Fruit fly (Drosophila melanogaster): ENCODE measurements around the gene CG13280.

The CG13280 gene

DNA sequence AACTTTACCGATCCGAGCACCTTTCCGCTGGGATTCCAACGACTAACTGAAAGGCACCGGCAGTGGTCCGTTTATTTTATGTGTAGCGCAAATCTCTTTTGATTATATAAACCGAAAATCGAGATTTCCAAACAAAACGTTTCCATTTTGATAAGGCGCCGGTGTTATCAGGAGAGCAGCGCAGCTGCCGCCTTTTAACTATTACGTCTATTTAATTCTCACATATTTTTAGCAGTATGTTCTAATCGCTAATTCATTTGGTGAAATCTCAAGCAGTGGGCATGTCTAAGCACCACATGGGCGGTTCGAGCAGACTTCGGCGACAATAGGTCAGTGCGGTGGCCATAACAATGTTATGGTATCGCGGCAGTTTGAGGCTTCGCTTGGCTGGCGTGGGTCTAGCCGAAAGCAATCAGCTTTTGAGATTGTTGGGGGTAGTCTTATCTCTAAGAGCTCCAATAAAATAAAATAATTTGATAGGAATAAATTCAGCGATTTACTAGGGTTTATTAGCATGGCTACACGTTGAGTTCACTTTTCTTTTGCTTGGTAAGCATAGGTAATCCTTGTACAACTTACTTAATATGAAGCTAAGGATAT lies 30.1 kb downstream of the CG13280 start, which contains the start of gene Cyt-b5-r:
TSS of gene Cyt-b5-r (minus strand) at position 51 of the 600 bp plus-strand sequence.
- TF ChIP-seq ttk (optimal IDR thresholded peaks at IDR 0.05) = no peak
- no peak for TF ChIP-seq h (optimal IDR thresholded peaks at IDR 0.05)
- TF ChIP-seq psq (optimal IDR thresholded peaks at IDR 0.05) = no peak
- TF ChIP-seq insv (optimal IDR thresholded peaks at IDR 0.05) = no peak
- TF ChIP-seq Sin3A (optimal IDR thresholded peaks at IDR 0.05) = no peak
- TF ChIP-seq Myc (optimal IDR thresholded peaks at IDR 0.05) = no peak

DNA sequence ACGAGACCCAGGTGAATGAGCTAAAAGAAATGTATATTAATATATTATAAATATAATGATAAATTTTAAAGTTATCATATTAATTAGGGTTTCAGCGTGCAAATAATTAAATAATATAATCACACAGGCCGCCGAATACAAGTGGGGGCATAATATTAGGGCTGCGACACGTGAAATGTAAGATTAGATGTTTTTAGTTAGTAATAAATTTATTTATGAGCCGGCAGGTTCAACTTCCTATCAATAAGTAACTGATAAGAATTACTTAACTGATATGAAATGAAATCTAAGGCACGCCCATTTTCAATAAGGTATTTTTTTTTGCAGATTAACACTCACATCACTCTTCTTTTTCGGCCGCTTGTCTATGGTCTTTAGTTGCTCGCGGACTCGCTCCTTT lies 31.0 kb downstream of the CG13280 start:
- TF ChIP-seq insv (optimal IDR thresholded peaks at IDR 0.05) (no peak), Sin3A (optimal IDR thresholded peaks at IDR 0.05) (no peak), Myc (optimal IDR thresholded peaks at IDR 0.05) (no peak), psq (optimal IDR thresholded peaks at IDR 0.05) (no peak), h (optimal IDR thresholded peaks at IDR 0.05) (no peak), ttk (optimal IDR thresholded peaks at IDR 0.05) (no peak)

dm6 chr2L:16788885-16789284 lies 32.0 kb downstream of the CG13280 start:
- TF ChIP-seq insv (optimal IDR thresholded peaks at IDR 0.05) (no peak), psq (optimal IDR thresholded peaks at IDR 0.05) (no peak), ttk (optimal IDR thresholded peaks at IDR 0.05) (no peak), Myc (optimal IDR thresholded peaks at IDR 0.05) (no peak), Sin3A (optimal IDR thresholded peaks at IDR 0.05) (no peak), h (optimal IDR thresholded peaks at IDR 0.05) (no peak)

- TF ChIP-seq Myc (optimal IDR thresholded peaks at IDR 0.05) = no peak
- TF ChIP-seq psq (optimal IDR thresholded peaks at IDR 0.05) = no peak
- no peak for TF ChIP-seq insv (optimal IDR thresholded peaks at IDR 0.05)
- no peak for TF ChIP-seq Sin3A (optimal IDR thresholded peaks at IDR 0.05)
- TF ChIP-seq ttk (optimal IDR thresholded peaks at IDR 0.05) = no peak
- no peak for TF ChIP-seq h (optimal IDR thresholded peaks at IDR 0.05)
These were observed 33.3 kb downstream of the CG13280 start for dm6 chr2L:16787548-16787947.

DNA sequence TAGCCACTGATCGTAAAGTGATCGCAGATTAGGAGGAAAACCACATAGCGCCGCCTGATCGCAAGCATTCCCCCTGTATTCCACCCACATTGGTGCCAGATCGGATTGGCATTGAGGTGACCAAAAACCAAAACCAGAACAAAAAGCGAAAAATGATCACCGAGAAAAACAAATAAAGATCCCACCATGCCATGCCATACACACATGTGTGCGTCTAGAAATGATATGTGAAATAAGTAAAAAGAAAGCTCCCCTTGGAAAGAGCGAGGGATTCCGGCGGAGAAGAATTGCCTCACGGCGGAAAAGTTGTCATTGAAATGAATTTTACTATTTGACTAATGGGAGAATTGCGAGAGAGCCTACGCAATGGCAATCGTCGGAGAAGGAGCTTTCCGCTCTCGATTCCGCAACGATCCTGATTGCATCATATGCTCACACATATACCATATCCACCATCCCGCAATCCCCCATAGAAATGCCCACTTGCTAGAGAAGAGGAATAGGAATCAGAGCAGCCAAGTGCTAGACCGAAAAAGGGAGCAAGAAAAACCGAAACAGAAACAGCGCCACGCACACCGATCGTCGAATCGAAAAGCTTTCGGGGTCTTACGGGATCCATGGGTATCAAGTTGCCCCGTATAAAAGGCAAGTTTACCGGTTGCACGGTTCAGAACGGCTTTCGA lies 54.7 kb downstream of the CG13280 start, which contains the start of gene Mhc:
TSS of gene Mhc (plus strand) at position 497 of the 683 bp plus-strand sequence.
- TF ChIP-seq h (optimal IDR thresholded peaks at IDR 0.05) = no peak
- TF ChIP-seq Sin3A (optimal IDR thresholded peaks at IDR 0.05) = no peak
- TF ChIP-seq ttk (optimal IDR thresholded peaks at IDR 0.05) = no peak

DNA sequence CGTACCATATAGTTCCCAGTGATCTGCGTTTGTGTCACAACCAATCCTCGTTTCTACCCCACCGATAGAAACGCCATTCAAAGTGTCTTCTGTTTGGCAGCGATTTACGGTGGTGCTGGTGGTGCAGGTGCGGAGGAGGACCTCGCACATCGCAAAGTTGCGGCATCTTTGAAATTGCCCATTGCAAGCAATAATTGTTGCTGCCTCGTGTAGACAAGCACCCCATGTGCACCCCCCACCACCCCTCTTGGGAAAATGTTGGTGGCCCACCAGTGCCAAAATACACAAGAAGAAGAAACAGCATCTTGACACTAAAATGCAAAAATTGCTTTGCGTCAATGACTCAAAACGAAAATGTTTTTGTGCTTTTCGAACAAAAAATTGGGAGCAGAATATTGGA lies 56.4 kb downstream of the CG13280 start:
- TF ChIP-seq insv (optimal IDR thresholded peaks at IDR 0.05) (no peak), ttk (optimal IDR thresholded peaks at IDR 0.05) (no peak)

dm6 chr2L:16761891-16762290 lies 59.0 kb downstream of the CG13280 start:
- TF ChIP-seq psq (optimal IDR thresholded peaks at IDR 0.05) = no peak
- TF ChIP-seq Myc (optimal IDR thresholded peaks at IDR 0.05) = no peak
- TF ChIP-seq h (optimal IDR thresholded peaks at IDR 0.05) = no peak
- TF ChIP-seq ttk (optimal IDR thresholded peaks at IDR 0.05) = no peak
- TF ChIP-seq Sin3A (optimal IDR thresholded peaks at IDR 0.05) = no peak
- TF ChIP-seq insv (optimal IDR thresholded peaks at IDR 0.05) = no peak

DNA sequence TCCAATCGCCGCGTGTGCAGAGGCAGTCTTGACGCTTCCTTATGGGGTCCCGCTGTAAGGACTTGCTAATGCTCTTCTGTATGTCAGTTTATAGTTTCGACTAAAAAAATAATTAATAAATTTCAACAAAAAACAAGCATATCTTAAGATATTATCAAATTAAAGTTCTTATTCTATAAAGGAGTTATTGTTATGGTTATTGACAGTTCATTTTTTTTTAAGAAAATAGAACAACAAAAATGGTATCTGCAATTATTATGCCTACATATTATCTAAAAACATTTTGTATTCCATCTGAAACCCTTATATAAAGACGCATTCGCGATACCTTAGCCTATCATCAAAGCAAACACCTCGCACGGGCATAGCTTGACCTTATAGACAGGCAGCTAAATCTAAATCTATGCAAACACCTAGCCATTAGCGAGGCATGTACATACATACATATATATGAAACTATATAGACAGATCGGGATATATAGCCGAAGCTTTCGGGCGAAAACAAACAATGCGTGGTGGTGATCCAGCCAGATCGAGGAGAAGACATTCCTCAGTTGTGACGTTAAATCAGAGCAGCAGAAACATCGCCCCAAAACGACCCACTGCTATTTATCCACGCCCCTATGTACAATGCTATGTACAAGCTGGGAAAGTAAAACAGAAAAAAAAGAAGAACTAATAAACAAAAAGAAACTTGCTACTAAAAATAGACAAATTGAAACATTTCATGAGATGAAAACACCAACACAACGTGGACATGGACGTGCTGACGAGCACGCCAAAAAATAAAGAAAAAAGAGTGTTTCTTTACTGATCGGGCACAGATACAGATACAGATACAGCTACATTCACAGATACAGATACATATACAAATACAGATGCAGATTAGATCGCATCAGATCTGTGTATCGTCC lies 60.1 kb downstream of the CG13280 start, which contains the start of gene ppk17:
TSS of gene ppk17 (minus strand) at position 51 of the 914 bp plus-strand sequence.
- TF ChIP-seq ttk (optimal IDR thresholded peaks at IDR 0.05) = no peak
- no peak for TF ChIP-seq Myc (optimal IDR thresholded peaks at IDR 0.05)
- TF ChIP-seq insv (optimal IDR thresholded peaks at IDR 0.05) = no peak
- TF ChIP-seq psq (optimal IDR thresholded peaks at IDR 0.05) = no peak
- no peak for TF ChIP-seq h (optimal IDR thresholded peaks at IDR 0.05)
- TF ChIP-seq Sin3A (optimal IDR thresholded peaks at IDR 0.05) = no peak

DNA sequence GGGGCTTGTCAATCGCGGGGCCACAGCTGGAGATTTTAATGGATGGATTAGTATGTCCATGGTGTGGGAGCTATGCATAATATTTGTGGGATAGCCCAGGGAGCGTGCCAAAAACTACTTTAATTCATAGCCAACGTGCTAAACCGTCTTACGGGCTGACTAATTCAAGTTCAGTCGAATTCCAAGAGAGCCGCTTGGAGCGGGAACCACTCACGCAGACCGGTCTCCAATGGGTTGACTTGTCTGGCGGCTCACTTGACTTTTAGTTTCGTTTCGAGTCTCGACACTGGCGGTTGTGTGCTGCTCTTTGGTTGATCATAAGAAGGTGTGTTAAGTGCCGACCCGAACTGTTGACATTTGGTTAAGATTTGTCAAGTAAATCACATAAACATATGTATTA lies 66.8 kb downstream of the CG13280 start, which contains the start of gene yellow-b:
TSS of gene yellow-b (plus strand) at position 263 of the 400 bp plus-strand sequence.
- no peak for TF ChIP-seq psq (optimal IDR thresholded peaks at IDR 0.05)
- TF ChIP-seq insv (optimal IDR thresholded peaks at IDR 0.05) = no peak
- no peak for TF ChIP-seq Sin3A (optimal IDR thresholded peaks at IDR 0.05)
- no peak for TF ChIP-seq h (optimal IDR thresholded peaks at IDR 0.05)
- no peak for TF ChIP-seq Myc (optimal IDR thresholded peaks at IDR 0.05)
- TF ChIP-seq ttk (optimal IDR thresholded peaks at IDR 0.05) = no peak

DNA sequence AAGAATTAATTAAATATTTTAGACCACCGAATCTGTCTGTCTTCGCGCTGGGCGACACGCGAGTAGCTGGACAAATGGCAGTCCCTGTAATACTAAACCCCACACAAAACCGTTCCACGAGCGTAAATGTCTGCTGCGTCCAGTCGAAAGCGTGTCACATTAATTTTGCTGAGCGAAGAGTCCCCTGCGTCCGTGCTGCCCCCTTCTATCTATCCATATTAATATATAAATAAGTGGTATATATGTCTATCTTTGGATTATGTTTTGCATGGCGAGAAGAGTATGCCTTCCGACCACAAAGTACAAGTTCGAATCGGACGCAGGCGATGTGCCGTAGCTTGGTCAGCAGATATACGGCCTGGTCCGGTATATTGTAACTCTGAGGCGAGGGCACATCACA lies 68.6 kb downstream of the CG13280 start:
- no peak for TF ChIP-seq insv (optimal IDR thresholded peaks at IDR 0.05)
- TF ChIP-seq ttk (optimal IDR thresholded peaks at IDR 0.05) = no peak
- TF ChIP-seq h (optimal IDR thresholded peaks at IDR 0.05) = no peak
- no peak for TF ChIP-seq Myc (optimal IDR thresholded peaks at IDR 0.05)
- TF ChIP-seq Sin3A (optimal IDR thresholded peaks at IDR 0.05) = no peak
- TF ChIP-seq psq (optimal IDR thresholded peaks at IDR 0.05) = no peak
